Worm (Caenorhabditis elegans) whole organism, L4 larva: ENCODE data around the gene idpp-5.

Experiments
- ama-1 ChIP-seq: fragments of 150-350 bp; optimal IDR thresholded peaks from 2 replicates; lab custom pipeline; 2014; ENCODE audit warnings: inconsistent platforms, mixed read lengths
- daf-16 ChIP-seq, 3 experiments: sonication (generic microtip); optimal IDR thresholded peaks; 2 replicates each; lab custom pipeline; 2016 to 2017; ENCODE audit warnings: missing genetic modification characterization in 3 of 3, missing genetic modification reagents in 3 of 3, mild to moderate bottlenecking in 2 of 3, missing compliant biosample characterization in 2 of 3, missing biosample characterization in 1 of 3, moderate library complexity in 1 of 3
- egl-27 ChIP-seq: sonication (generic microtip); optimal IDR thresholded peaks from 3 replicates; lab custom pipeline; 2017; ENCODE audit warnings: missing biosample characterization, missing genetic modification reagents, missing genetic modification characterization
- hlh-30 ChIP-seq: sonication (generic microtip); optimal IDR thresholded peaks from 2 replicates; lab custom pipeline; 2017; ENCODE audit warnings: antibody characterized with exemption, mild to moderate bottlenecking, missing genetic modification characterization, missing compliant biosample characterization; ENCODE audit not compliant: insufficient read depth
- lir-3 ChIP-seq: sonication (generic microtip); optimal IDR thresholded peaks from 2 replicates; lab custom pipeline; 2016; ENCODE audit warnings: mild to moderate bottlenecking, missing genetic modification characterization, missing compliant biosample characterization
- lsy-2 ChIP-seq, 2 experiments: fragments of 150-350 bp in 1 of 2; sonication (generic microtip) in 1 of 2; optimal IDR thresholded peaks; 2 replicates each; lab custom pipeline; 2014 to 2017; ENCODE audit warnings: missing biosample characterization in 2 of 2, missing genetic modification characterization in 2 of 2
- mdl-1 ChIP-seq, 2 experiments: fragments of 150-350 bp in 1 of 2; sonication (generic microtip) in 1 of 2; optimal IDR thresholded peaks; 2 replicates each; lab custom pipeline; 2014 to 2017; ENCODE audit warnings: missing biosample characterization in 2 of 2, missing genetic modification characterization in 2 of 2
- nhr-11 ChIP-seq: fragments of 150-350 bp; optimal IDR thresholded peaks from 2 replicates; lab custom pipeline; 2014; ENCODE audit warnings: missing biosample characterization, missing genetic modification characterization
- nhr-237 ChIP-seq: sonication (generic microtip); optimal IDR thresholded peaks from 2 replicates; lab custom pipeline; 2017; ENCODE audit warnings: missing biosample characterization, missing genetic modification characterization
- pha-4 ChIP-seq, 2 experiments: fragments of 150-350 bp in 1 of 2; fragments of 200-800 bp in 1 of 2; sonication (Bioruptor generic) in 1 of 2; IDR thresholded peaks in 1 of 2; optimal IDR thresholded peaks in 1 of 2; 2 replicates each; pipeline versions ENCODE4 v1.3.6 to Lab custom; 2014 to 2022; ENCODE audit warnings: missing genetic modification characterization in 2 of 2, missing genetic modification reagents in 2 of 2, missing biosample characterization in 1 of 2, missing compliant biosample characterization in 1 of 2
- pqm-1 ChIP-seq: sonication (generic microtip); optimal IDR thresholded peaks from 2 replicates; lab custom pipeline; 2017; ENCODE audit warnings: missing biosample characterization, missing genetic modification characterization
- unc-62 ChIP-seq, 3 experiments: fragments of 150-350 bp in 1 of 3; sonication (generic microtip); optimal IDR thresholded peaks in 2 of 3; peaks in 1 of 3; 1 replicate in 1 of 3; 2 replicates in 2 of 3; lab custom pipeline; 2014 to 2017; ENCODE audit warnings: missing biosample characterization in 3 of 3, missing genetic modification characterization in 3 of 3, missing genetic modification reagents in 3 of 3, missing genotype in 1 of 3
- ztf-11 ChIP-seq: fragments of 150-350 bp; optimal IDR thresholded peaks from 2 replicates; lab custom pipeline; 2014; ENCODE audit warnings: missing biosample characterization, missing genetic modification characterization

- TF ChIP-seq ama-1 (no peak), hlh-30 (tag; lab: Kevin White, UChicago) (no peak), nhr-11 (tag; lab: Kevin White, UChicago) (no peak), lir-3 (no peak), ztf-11 (tag; lab: Kevin White, UChicago) (no peak), pha-4 (GFP tag; IDR thresholded peaks at IDR 0.05; lab: Robert Waterston, UW) (no peak), pha-4 (tag; optimal IDR thresholded peaks at IDR 0.05; lab: Kevin White, UChicago) (no peak), lsy-2 (tag; optimal IDR thresholded peaks at IDR 0.05; lab: Kevin White, UChicago) (no peak), egl-27 (tag; lab: Kevin White, UChicago) (no peak), unc-62 (GFP tag; optimal IDR thresholded peaks at IDR 0.05 in 1 of 2; lab: Kevin White, UChicago) (peak in 1 of 2 experiments; percentile 95), unc-62 (tag; optimal IDR thresholded peaks at IDR 0.05; lab: Kevin White, UChicago) (no peak), pqm-1 (tag; lab: Kevin White, UChicago) (no peak), nhr-237 (tag; lab: Kevin White, UChicago) (no peak), mdl-1 (tag; optimal IDR thresholded peaks at IDR 0.05; lab: Kevin White, UChicago) (no peak), daf-16 (GFP tag; optimal IDR thresholded peaks at IDR 0.05; lab: Kevin White, UChicago) (no peak), daf-16 (tag; optimal IDR thresholded peaks at IDR 0.05; lab: Kevin White, UChicago) (no peak)
These were observed 19.4 kb downstream of the idpp-5 start for ce11 chrX:3773233-3773632.
